Fruit fly (Drosophila melanogaster) whole organism, embryonic: Measurements from ENCODE around the gene zye.

Source experiments
- CG10209 ChIP-seq: fragments of 200-800 bp; sonication (Bioruptor generic); optimal IDR thresholded peaks from 3 replicates; lab custom pipeline; 2017; ENCODE audit warnings: missing biosample characterization, mild to moderate bottlenecking, missing genetic modification characterization, missing genetic modification reagents
- CG10267 ChIP-seq: fragments of 200-800 bp; sonication (Bioruptor generic); optimal IDR thresholded peaks from 2 replicates; lab custom pipeline; 2018; ENCODE audit warnings: missing biosample characterization, mild to moderate bottlenecking, missing genetic modification characterization, moderate library complexity
- CG10274 ChIP-seq: fragments of 200-800 bp; sonication (Bioruptor generic); optimal IDR thresholded peaks from 3 replicates; lab custom pipeline; 2017; ENCODE audit warnings: missing biosample characterization, mild to moderate bottlenecking, missing genetic modification characterization
- CG12071 ChIP-seq: fragments of 200-800 bp; sonication (Bioruptor generic); optimal IDR thresholded peaks from 3 replicates; lab custom pipeline; 2018; ENCODE audit warnings: missing biosample characterization, mild to moderate bottlenecking, missing genetic modification characterization
- CG12299 ChIP-seq: fragments of 200-800 bp; sonication (Bioruptor generic); optimal IDR thresholded peaks from 2 replicates; lab custom pipeline; 2018; ENCODE audit warnings: missing biosample characterization, mild to moderate bottlenecking, missing genetic modification characterization
- CG1233 ChIP-seq: fragments of 200-800 bp; sonication (Bioruptor generic); optimal IDR thresholded peaks from 4 replicates; lab custom pipeline; 2018; ENCODE audit warnings: missing biosample characterization, mild to moderate bottlenecking, missing genetic modification characterization
- CG12391 ChIP-seq: fragments of 200-800 bp; sonication (Bioruptor generic); optimal IDR thresholded peaks from 3 replicates; lab custom pipeline; 2018; ENCODE audit warnings: missing biosample characterization, mild to moderate bottlenecking, missing genetic modification characterization, moderate library complexity
- CG12942 ChIP-seq: fragments of 200-800 bp; sonication (Bioruptor generic); optimal IDR thresholded peaks from 3 replicates; lab custom pipeline; 2016; ENCODE audit warnings: missing biosample characterization, missing genetic modification characterization
- CG13424 ChIP-seq: fragments of 200-800 bp; sonication (Bioruptor generic); optimal IDR thresholded peaks from 2 replicates; lab custom pipeline; 2019; ENCODE audit warnings: missing biosample characterization, mild to moderate bottlenecking, missing genetic modification characterization, moderate library complexity
- CG14441 ChIP-seq: fragments of 200-800 bp; sonication (Bioruptor generic); IDR thresholded peaks from 2 replicates; pipeline ENCODE4 v1.3.6; 2022; ENCODE audit warnings: missing biosample characterization, missing genetic modification characterization
- CG15269 ChIP-seq: fragments of 200-800 bp; sonication (Bioruptor generic); optimal IDR thresholded peaks from 2 replicates; lab custom pipeline; 2018; ENCODE audit warnings: missing biosample characterization, mild to moderate bottlenecking, missing genetic modification characterization, moderate library complexity
- CG17385 ChIP-seq: fragments of 200-800 bp; sonication (Bioruptor generic); optimal IDR thresholded peaks from 3 replicates; lab custom pipeline; 2018; ENCODE audit warnings: missing biosample characterization, mild to moderate bottlenecking, missing genetic modification characterization
- CG34422 ChIP-seq: fragments of 200-800 bp; sonication (Bioruptor generic); IDR thresholded peaks from 3 replicates; pipeline ENCODE4 v1.3.6; 2022; ENCODE audit warnings: missing biosample characterization, missing genetic modification characterization
- CG3847 ChIP-seq: fragments of 200-800 bp; sonication (Bioruptor generic); IDR thresholded peaks from 2 replicates; pipeline ENCODE4 v1.3.6; 2022; ENCODE audit warnings: missing biosample characterization, missing genetic modification characterization
- CG4820 ChIP-seq: fragments of 200-800 bp; sonication (Bioruptor generic); optimal IDR thresholded peaks from 3 replicates; lab custom pipeline; 2016; ENCODE audit warnings: missing biosample characterization, missing genetic modification characterization
- CG8290 ChIP-seq, 3 experiments: fragments of 200-800 bp; sonication (Bioruptor generic); optimal IDR thresholded peaks; 2 replicates each; lab custom pipeline; 2016 to 2019; ENCODE audit warnings: missing biosample characterization in 3 of 3, missing genetic modification characterization in 3 of 3, mild to moderate bottlenecking in 2 of 3, moderate library complexity in 1 of 3
- CG9609 ChIP-seq: fragments of 200-800 bp; sonication (Bioruptor generic); optimal IDR thresholded peaks from 3 replicates; lab custom pipeline; 2016; ENCODE audit warnings: missing biosample characterization, missing genetic modification characterization
- CG9932 ChIP-seq: fragments of 200-800 bp; sonication (Bioruptor generic); IDR thresholded peaks from 2 replicates; pipeline ENCODE4 v1.3.6; 2022; ENCODE audit warnings: missing biosample characterization, missing genetic modification characterization
- CTCF ChIP-seq: fragments of 200-800 bp; sonication (Bioruptor generic); optimal IDR thresholded peaks from 2 replicates; lab custom pipeline; 2017; ENCODE audit warnings: missing biosample characterization, mild to moderate bottlenecking, missing genetic modification characterization, moderate library complexity
- Dfd ChIP-seq, 2 experiments: fragments of >200 bp; optimal IDR thresholded peaks; 2 replicates each; lab custom pipeline; 2017; ENCODE audit warnings: missing biosample characterization in 2 of 2, missing genetic modification characterization in 2 of 2
- Doc2 ChIP-seq: fragments of 200-800 bp; sonication (Bioruptor generic); IDR thresholded peaks from 2 replicates; pipeline ENCODE4 v1.3.6; 2022; ENCODE audit warnings: missing biosample characterization, missing genetic modification characterization
- Doc3 ChIP-seq: fragments of 200-800 bp; sonication (Bioruptor generic); IDR thresholded peaks from 3 replicates; pipeline ENCODE4 v1.3.6; 2022; ENCODE audit warnings: missing biosample characterization, missing genetic modification characterization; ENCODE audit not compliant: partially characterized antibody
- E2f2 ChIP-seq: fragments of 200-800 bp; sonication (Bioruptor generic); IDR thresholded peaks from 2 replicates; pipeline ENCODE4 v1.3.6; 2022; ENCODE audit warnings: missing biosample characterization, missing genetic modification characterization
- H15 ChIP-seq: fragments of 200-800 bp; sonication (Bioruptor generic); IDR thresholded peaks from 3 replicates; pipeline ENCODE4 v1.3.6; 2022; ENCODE audit warnings: missing biosample characterization, missing genetic modification characterization
- HLH3B ChIP-seq: fragments of 200-800 bp; sonication (Bioruptor generic); IDR thresholded peaks from 2 replicates; pipeline ENCODE4 v1.3.6; 2022; ENCODE audit warnings: missing biosample characterization, missing genetic modification characterization
- HLHmδ ChIP-seq: fragments of 200-800 bp; sonication (Bioruptor generic); optimal IDR thresholded peaks from 2 replicates; lab custom pipeline; 2018; ENCODE audit warnings: missing biosample characterization, mild to moderate bottlenecking, missing genetic modification characterization, moderate library complexity
- Hand ChIP-seq: fragments of 200-800 bp; sonication (Bioruptor generic); optimal IDR thresholded peaks from 2 replicates; lab custom pipeline; 2017; ENCODE audit warnings: mild to moderate bottlenecking, missing biosample characterization, missing genetic modification reagents, missing genetic modification characterization
- HmgD ChIP-seq: fragments of 200-800 bp; sonication (Bioruptor generic); optimal IDR thresholded peaks from 3 replicates; lab custom pipeline; 2016; ENCODE audit warnings: missing biosample characterization, missing genetic modification characterization
- Lpt ChIP-seq: fragments of >200 bp; optimal IDR thresholded peaks from 2 replicates; lab custom pipeline; 2018; ENCODE audit warnings: missing biosample characterization, missing genetic modification characterization
- Meics ChIP-seq: fragments of 200-800 bp; sonication (Bioruptor generic); optimal IDR thresholded peaks from 2 replicates; lab custom pipeline; 2017; ENCODE audit warnings: missing biosample characterization, mild to moderate bottlenecking, missing genetic modification characterization
- Nf-YC ChIP-seq: fragments of 200-800 bp; optimal IDR thresholded peaks from 3 replicates; lab custom pipeline; 2019; ENCODE audit warnings: missing biosample characterization, mild to moderate bottlenecking, missing genetic modification characterization, moderate library complexity
- Opbp ChIP-seq: fragments of 200-800 bp; sonication (Bioruptor generic); IDR thresholded peaks from 3 replicates; pipeline ENCODE4 v1.3.6; 2022; ENCODE audit warnings: missing biosample characterization, missing genetic modification characterization; ENCODE audit not compliant: partially characterized antibody
- Pdp1 ChIP-seq, 2 experiments: fragments of 200-800 bp; sonication (Bioruptor generic); optimal IDR thresholded peaks; 3 replicates each; lab custom pipeline; 2016; ENCODE audit warnings: missing biosample characterization in 2 of 2, missing genetic modification characterization in 2 of 2, mild to moderate bottlenecking in 1 of 2, moderate library complexity in 1 of 2
- al ChIP-seq: fragments of 200-800 bp; sonication (Bioruptor generic); IDR thresholded peaks from 2 replicates; pipeline ENCODE4 v1.3.6; 2022; ENCODE audit warnings: missing biosample characterization, missing genetic modification characterization
- amos ChIP-seq: fragments of 200-800 bp; sonication (Bioruptor generic); IDR thresholded peaks from 2 replicates; pipeline ENCODE4 v1.3.6; 2022; ENCODE audit warnings: missing biosample characterization, missing genetic modification characterization; ENCODE audit not compliant: partially characterized antibody
- bigmax ChIP-seq: fragments of 200-800 bp; sonication (Bioruptor generic); optimal IDR thresholded peaks from 2 replicates; lab custom pipeline; 2018; ENCODE audit warnings: missing biosample characterization, mild to moderate bottlenecking, missing genetic modification characterization
- br ChIP-seq: fragments of >200 bp; optimal IDR thresholded peaks from 2 replicates; lab custom pipeline; 2017
- crc ChIP-seq: fragments of 200-800 bp; sonication (Bioruptor generic); optimal IDR thresholded peaks from 2 replicates; lab custom pipeline; 2016; ENCODE audit warnings: missing biosample characterization, missing genetic modification characterization
- dmrt11E ChIP-seq: fragments of 200-800 bp; sonication (Bioruptor generic); optimal IDR thresholded peaks from 3 replicates; lab custom pipeline; 2018; ENCODE audit warnings: missing biosample characterization, mild to moderate bottlenecking, missing genetic modification characterization, moderate library complexity
- fd64A ChIP-seq: fragments of 200-800 bp; sonication (Bioruptor generic); optimal IDR thresholded peaks from 3 replicates; lab custom pipeline; 2018; ENCODE audit warnings: missing biosample characterization, mild to moderate bottlenecking, missing genetic modification characterization
- gsb-n ChIP-seq: fragments of 200-800 bp; sonication (Bioruptor generic); optimal IDR thresholded peaks from 3 replicates; lab custom pipeline; 2018; ENCODE audit warnings: missing biosample characterization, mild to moderate bottlenecking, missing genetic modification characterization
- inv ChIP-seq: fragments of 200-800 bp; sonication (Bioruptor generic); IDR thresholded peaks from 2 replicates; pipeline ENCODE4 v1.3.6; 2022; ENCODE audit warnings: missing biosample characterization, missing genetic modification characterization; ENCODE audit not compliant: partially characterized antibody
- kah ChIP-seq: fragments of 200-800 bp; sonication (Bioruptor generic); optimal IDR thresholded peaks from 2 replicates; lab custom pipeline; 2018; ENCODE audit warnings: missing biosample characterization, mild to moderate bottlenecking, missing genetic modification characterization
- luna ChIP-seq: fragments of 200-800 bp; sonication (Bioruptor generic); optimal IDR thresholded peaks from 2 replicates; lab custom pipeline; 2016; ENCODE audit warnings: missing biosample characterization, missing genetic modification characterization
- nerfin-1 ChIP-seq: fragments of 200-800 bp; sonication (Bioruptor generic); optimal IDR thresholded peaks from 3 replicates; lab custom pipeline; 2019; ENCODE audit warnings: missing biosample characterization, mild to moderate bottlenecking, missing genetic modification characterization, moderate library complexity
- nom ChIP-seq: fragments of 200-800 bp; sonication (Bioruptor generic); optimal IDR thresholded peaks from 2 replicates; lab custom pipeline; 2017; ENCODE audit warnings: missing biosample characterization, missing genetic modification characterization, mild to moderate bottlenecking, moderate library complexity, missing genetic modification reagents
- prd ChIP-seq, 3 experiments: fragments of >200 bp in 2 of 3; fragments of 200-800 bp in 1 of 3; sonication (Bioruptor generic) in 1 of 3; optimal IDR thresholded peaks in 2 of 3; IDR thresholded peaks in 1 of 3; 2 replicates in 2 of 3; 3 replicates in 1 of 3; pipeline versions ENCODE4 v1.3.6 to Lab custom; 2017 to 2022; ENCODE audit warnings: missing biosample characterization in 1 of 3, missing genetic modification characterization in 1 of 3
- psq ChIP-seq: fragments of 200-800 bp; sonication (Bioruptor generic); optimal IDR thresholded peaks from 2 replicates; lab custom pipeline; 2017; ENCODE audit warnings: missing biosample characterization, missing genetic modification characterization
- sens ChIP-seq: fragments of 200-800 bp; sonication (Bioruptor generic); peaks from one replicate; lab custom pipeline; 2016; ENCODE audit warnings: missing biosample characterization, missing genetic modification characterization
- seq ChIP-seq: fragments of 200-800 bp; sonication (Bioruptor generic); IDR thresholded peaks from 2 replicates; pipeline ENCODE4 v1.3.6; 2022; ENCODE audit warnings: missing biosample characterization, missing genetic modification characterization
- z ChIP-seq: fragments of 200-800 bp; sonication (Bioruptor generic); IDR thresholded peaks from 3 replicates; pipeline ENCODE4 v1.3.6; 2022; ENCODE audit warnings: missing biosample characterization, missing genetic modification characterization

The zye gene

DNA sequence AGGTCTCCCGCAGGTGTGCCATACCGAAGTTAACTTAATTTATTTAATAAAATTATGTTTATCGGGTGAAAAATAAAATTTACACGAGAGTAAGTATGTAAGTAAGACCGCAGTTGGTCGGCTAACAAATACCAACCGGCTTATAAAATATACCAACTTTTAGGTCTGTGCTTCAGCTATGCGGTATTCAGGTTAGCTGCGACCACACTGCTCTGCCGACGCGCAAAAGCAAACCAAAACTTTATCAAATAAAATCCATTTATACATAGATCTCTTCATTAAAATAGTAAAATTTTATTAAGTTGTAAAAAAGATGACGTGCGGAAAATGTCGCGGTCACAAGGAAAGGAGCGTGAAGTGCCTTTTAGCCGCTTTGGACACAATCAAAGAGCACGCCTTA is 22.7 kb downstream of the zye start, which contains the start of the genes mRpL15 and CtIP (continued):
- no peak for TF ChIP-seq nom (GFP tag; lab: Kevin White, UChicago)
- no peak for TF ChIP-seq Hand (GFP tag; lab: Kevin White, UChicago)
- TF ChIP-seq psq, result no peak
- no peak for TF ChIP-seq dmrt11E
- no peak for TF ChIP-seq seq (GFP tag; lab: Robert Waterston, UW)
- TF ChIP-seq CG12391 (tag; lab: Kevin White, UChicago), result no peak
- no peak for TF ChIP-seq CG14441 (GFP tag; lab: Robert Waterston, UW)
- TF ChIP-seq al (GFP tag; lab: Robert Waterston, UW), result no peak
- TF ChIP-seq CG9932 (GFP tag; lab: Robert Waterston, UW), result no peak
- TF ChIP-seq amos (GFP tag; lab: Robert Waterston, UW), result peak; percentile 36; the same call in 1 of the 2 replicates
- peak; percentile 68; the same call in 1 of the 3 replicates for TF ChIP-seq CG34422
- TF ChIP-seq CG8290 (GFP tag; optimal IDR thresholded peaks at IDR 0.05; lab: Kevin White, UChicago), result no peak
- TF ChIP-seq CG8290 (tag; optimal IDR thresholded peaks at IDR 0.05; lab: Kevin White, UChicago), result no peak
- TF ChIP-seq CG9609, result no peak
- TF ChIP-seq nerfin-1 (tag; lab: Kevin White, UChicago), result no peak
- TF ChIP-seq CG3847 (GFP tag; lab: Robert Waterston, UW), result no peak
- TF ChIP-seq Opbp (GFP tag; lab: Robert Waterston, UW), result no peak
- no peak for TF ChIP-seq Lpt
- no peak for TF ChIP-seq fd64A
- TF ChIP-seq Nf-YC (tag; lab: Kevin White, UChicago), result no peak
- no peak for TF ChIP-seq CG15269
- peak; percentile 33 for TF ChIP-seq sens (GFP tag; lab: Kevin White, UChicago)
- TF ChIP-seq CG10274 (GFP tag; lab: Kevin White, UChicago), result no peak
- TF ChIP-seq CG12071 (GFP tag; lab: Kevin White, UChicago), result no peak
- no peak for TF ChIP-seq CG10209 (GFP tag; lab: Kevin White, UChicago)
- TF ChIP-seq Dfd (GFP tag; optimal IDR thresholded peaks at IDR 0.05; lab: Kevin White, UChicago), result no peak
- TF ChIP-seq luna (GFP tag; lab: Kevin White, UChicago), result no peak
- no peak for TF ChIP-seq Doc2 (GFP tag; lab: Robert Waterston, UW)
- no peak for TF ChIP-seq Meics (GFP tag; lab: Kevin White, UChicago)
- no peak for TF ChIP-seq CG13424
- TF ChIP-seq z (GFP tag; lab: Robert Waterston, UW), result no peak
- no peak for TF ChIP-seq Doc3 (GFP tag; lab: Robert Waterston, UW)
- no peak for TF ChIP-seq bigmax (GFP tag; lab: Kevin White, UChicago)
- no peak for TF ChIP-seq HLH3B (GFP tag; lab: Robert Waterston, UW)
- no peak for TF ChIP-seq CG1233 (GFP tag; lab: Kevin White, UChicago)
- no peak for TF ChIP-seq kah (GFP tag; lab: Kevin White, UChicago)
- TF ChIP-seq CG12299 (tag; lab: Kevin White, UChicago), result no peak
- TF ChIP-seq CG4820 (GFP tag; lab: Kevin White, UChicago), result no peak
- TF ChIP-seq gsb-n (tag; lab: Kevin White, UChicago), result no peak
- TF ChIP-seq prd (optimal IDR thresholded peaks at IDR 0.05; lab: Kevin White, UChicago), result no peak
- no peak for TF ChIP-seq prd (GFP tag; IDR thresholded peaks at IDR 0.05; lab: Robert Waterston, UW)
- no peak for TF ChIP-seq inv (GFP tag; lab: Robert Waterston, UW)
- peak in 1 of 2 experiments; percentile 29 for TF ChIP-seq Pdp1 (GFP tag; optimal IDR thresholded peaks at IDR 0.05; lab: Kevin White, UChicago)
- TF ChIP-seq CG17385, result no peak
- TF ChIP-seq HmgD (GFP tag; lab: Kevin White, UChicago), result no peak
- TF ChIP-seq HLHmδ (GFP tag; lab: Kevin White, UChicago), result no peak
- TF ChIP-seq CG12942 (GFP tag; lab: Kevin White, UChicago), result no peak
- TF ChIP-seq H15, result no peak
- TF ChIP-seq br (lab: Kevin White, UChicago), result no peak
- TF ChIP-seq CTCF (GFP tag; lab: Kevin White, UChicago), result no peak
- TF ChIP-seq E2f2 (GFP tag; lab: Robert Waterston, UW), result peak; percentile 68
- no peak for TF ChIP-seq crc (GFP tag; lab: Kevin White, UChicago)
- TF ChIP-seq CG10267, result peak; percentile 26
